Fruit fly (Drosophila melanogaster) whole organism, embryonic: Measurements from ENCODE around the gene CG32379.

Experiments used
- Adf1 ChIP-seq: fragments of 200-800 bp; sonication (Bioruptor generic); IDR thresholded peaks from 2 replicates; pipeline ENCODE4 v1.3.6; 2022; ENCODE audit warnings: missing biosample characterization, missing genetic modification characterization
- Awh ChIP-seq: fragments of 200-800 bp; sonication (Bioruptor generic); IDR thresholded peaks from 2 replicates; pipeline ENCODE4, ENCODE4 v1.3.6; 2022; ENCODE audit warnings: missing biosample characterization, missing genetic modification characterization
- CG10654 ChIP-seq: fragments of 200-800 bp; sonication (Bioruptor generic); optimal IDR thresholded peaks from 2 replicates; lab custom pipeline; 2016; ENCODE audit warnings: missing biosample characterization, missing genetic modification characterization
- CG13775 ChIP-seq: fragments of 200-800 bp; sonication (Bioruptor generic); optimal IDR thresholded peaks from 3 replicates; lab custom pipeline; 2017; ENCODE audit warnings: missing biosample characterization, mild to moderate bottlenecking, missing genetic modification characterization
- CG14860 ChIP-seq: fragments of 200-800 bp; sonication (Bioruptor generic); IDR thresholded peaks from 3 replicates; pipeline ENCODE4 v1.3.6; 2022; ENCODE audit warnings: missing biosample characterization, missing genetic modification characterization; ENCODE audit not compliant: partially characterized antibody
- CG14965 ChIP-seq: fragments of 200-800 bp; sonication (Bioruptor generic); optimal IDR thresholded peaks from 2 replicates; lab custom pipeline; 2016; ENCODE audit warnings: missing biosample characterization, missing genetic modification characterization, borderline replicate concordance
- CG15601 ChIP-seq: fragments of 200-800 bp; sonication (Bioruptor generic); optimal IDR thresholded peaks from 3 replicates; lab custom pipeline; 2019; ENCODE audit warnings: missing biosample characterization, mild to moderate bottlenecking, missing genetic modification characterization, moderate library complexity
- CG16815 ChIP-seq: fragments of 200-800 bp; sonication (Bioruptor generic); optimal IDR thresholded peaks from 3 replicates; lab custom pipeline; 2017; ENCODE audit warnings: missing biosample characterization, mild to moderate bottlenecking, missing genetic modification characterization
- CG17186 ChIP-seq: fragments of 200-800 bp; sonication (Bioruptor generic); optimal IDR thresholded peaks from 3 replicates; lab custom pipeline; 2017; ENCODE audit warnings: missing biosample characterization, missing genetic modification reagents, missing genetic modification characterization
- CG17568 ChIP-seq: fragments of 200-800 bp; sonication (Bioruptor generic); optimal IDR thresholded peaks from 2 replicates; lab custom pipeline; 2018; ENCODE audit warnings: missing biosample characterization, mild to moderate bottlenecking, missing genetic modification characterization, moderate library complexity
- CG17912 ChIP-seq: fragments of 200-800 bp; sonication (Bioruptor generic); optimal IDR thresholded peaks from 2 replicates; lab custom pipeline; 2018; ENCODE audit warnings: missing biosample characterization, mild to moderate bottlenecking, missing genetic modification characterization
- CG18262 ChIP-seq: fragments of 200-800 bp; optimal IDR thresholded peaks from 3 replicates; lab custom pipeline; 2019; ENCODE audit warnings: missing biosample characterization, mild to moderate bottlenecking, missing genetic modification characterization, moderate library complexity
- CG2712 ChIP-seq: fragments of 200-800 bp; optimal IDR thresholded peaks from 3 replicates; lab custom pipeline; 2019; ENCODE audit warnings: missing biosample characterization, mild to moderate bottlenecking, missing genetic modification characterization, moderate library complexity
- CG34376 ChIP-seq: fragments of 200-800 bp; sonication (Bioruptor generic); optimal IDR thresholded peaks from 2 replicates; lab custom pipeline; 2018; ENCODE audit warnings: missing biosample characterization, mild to moderate bottlenecking, missing genetic modification characterization
- CG6654 ChIP-seq: fragments of 200-800 bp; sonication (Bioruptor generic); optimal IDR thresholded peaks from 2 replicates; lab custom pipeline; 2017; ENCODE audit warnings: missing biosample characterization, mild to moderate bottlenecking, missing genetic modification characterization
- CG6813 ChIP-seq: fragments of 200-800 bp; sonication (Bioruptor generic); optimal IDR thresholded peaks from 2 replicates; lab custom pipeline; 2017; ENCODE audit warnings: missing biosample characterization, missing genetic modification characterization, mild to moderate bottlenecking, moderate library complexity, missing genetic modification reagents
- CG7372 ChIP-seq: fragments of 200-800 bp; sonication (Bioruptor generic); IDR thresholded peaks from 2 replicates; pipeline ENCODE4 v1.3.6; 2022; ENCODE audit warnings: missing biosample characterization, missing genetic modification characterization
- CG7745 ChIP-seq: fragments of 200-800 bp; sonication (Bioruptor generic); optimal IDR thresholded peaks from 2 replicates; lab custom pipeline; 2018; ENCODE audit warnings: missing biosample characterization, mild to moderate bottlenecking, missing genetic modification characterization, moderate library complexity
- CG7786 ChIP-seq: fragments of 200-800 bp; sonication (Bioruptor generic); optimal IDR thresholded peaks from 2 replicates; lab custom pipeline; 2016; ENCODE audit warnings: missing biosample characterization, missing genetic modification characterization
- CG7963 ChIP-seq: fragments of 200-800 bp; sonication (Bioruptor generic); IDR thresholded peaks from 3 replicates; pipeline ENCODE4 v1.3.6; 2022; ENCODE audit warnings: missing biosample characterization, missing genetic modification characterization; ENCODE audit not compliant: partially characterized antibody
- CG8765 ChIP-seq: fragments of 200-800 bp; sonication (Bioruptor generic); IDR thresholded peaks from 2 replicates; pipeline ENCODE4 v1.3.6; 2022; ENCODE audit warnings: missing biosample characterization, missing genetic modification characterization
- CG8924 ChIP-seq: fragments of 200-800 bp; optimal IDR thresholded peaks from 3 replicates; lab custom pipeline; 2019; ENCODE audit warnings: missing biosample characterization, mild to moderate bottlenecking, missing genetic modification characterization, moderate library complexity
- Dbx ChIP-seq: fragments of 200-800 bp; sonication (Bioruptor generic); IDR thresholded peaks from 3 replicates; pipeline ENCODE4 v1.3.6; 2022; ENCODE audit warnings: missing biosample characterization, missing genetic modification characterization
- GATAe ChIP-seq: fragments of 200-800 bp; sonication (Bioruptor generic); conservative IDR thresholded peaks from 2 replicates; pipeline ENCODE4 v1.3.6; 2022; ENCODE audit warnings: missing biosample characterization, missing genetic modification characterization
- Gug ChIP-seq: fragments of 200-800 bp; sonication (Bioruptor generic); IDR thresholded peaks from 4 replicates; pipeline ENCODE4 v1.3.6; 2022; ENCODE audit warnings: missing biosample characterization, missing genetic modification characterization
- HLH3B ChIP-seq: fragments of 200-800 bp; sonication (Bioruptor generic); IDR thresholded peaks from 2 replicates; pipeline ENCODE4 v1.3.6; 2022; ENCODE audit warnings: missing biosample characterization, missing genetic modification characterization
- Mad ChIP-seq: fragments of 200-800 bp; sonication (Bioruptor generic); optimal IDR thresholded peaks from 2 replicates; lab custom pipeline; 2016; ENCODE audit warnings: missing biosample characterization, missing genetic modification characterization
- Max ChIP-seq: fragments of 200-800 bp; sonication (Bioruptor generic); optimal IDR thresholded peaks from 2 replicates; lab custom pipeline; 2016; ENCODE audit warnings: missing biosample characterization, mild to moderate bottlenecking, missing genetic modification characterization
- NK7.1 ChIP-seq: fragments of 200-800 bp; sonication (Bioruptor generic); optimal IDR thresholded peaks from 3 replicates; lab custom pipeline; 2016; ENCODE audit warnings: missing biosample characterization, missing genetic modification characterization
- Rx ChIP-seq: fragments of 200-800 bp; sonication (Bioruptor generic); IDR thresholded peaks from 2 replicates; pipeline ENCODE4 v1.3.6; 2022; ENCODE audit warnings: missing biosample characterization, missing genetic modification characterization
- Scr ChIP-seq: fragments of 200-800 bp; sonication (Bioruptor generic); IDR thresholded peaks from 2 replicates; pipeline ENCODE4 v1.3.6; 2022; ENCODE audit warnings: missing biosample characterization, missing genetic modification characterization; ENCODE audit not compliant: partially characterized antibody
- Sox102F ChIP-seq: fragments of 200-800 bp; sonication (Bioruptor generic); optimal IDR thresholded peaks from 2 replicates; lab custom pipeline; 2018; ENCODE audit warnings: missing biosample characterization, mild to moderate bottlenecking, missing genetic modification characterization, moderate library complexity
- Spps ChIP-seq: fragments of 200-800 bp; sonication (Bioruptor generic); optimal IDR thresholded peaks from 2 replicates; lab custom pipeline; 2018; ENCODE audit warnings: missing biosample characterization, mild to moderate bottlenecking, missing genetic modification characterization
- Sry-δ ChIP-seq: fragments of 200-800 bp; sonication (Bioruptor generic); optimal IDR thresholded peaks from 2 replicates; lab custom pipeline; 2016; ENCODE audit warnings: missing biosample characterization, missing genetic modification characterization
- Ssrp ChIP-seq: fragments of 200-800 bp; sonication (Bioruptor generic); optimal IDR thresholded peaks from 2 replicates; lab custom pipeline; 2018; ENCODE audit warnings: missing biosample characterization, mild to moderate bottlenecking, missing genetic modification characterization, moderate library complexity
- Taf1 ChIP-seq: fragments of 200-800 bp; sonication (Bioruptor generic); IDR thresholded peaks from 2 replicates; pipeline ENCODE4 v1.3.6; 2022; ENCODE audit warnings: missing biosample characterization, missing genetic modification characterization
- ase ChIP-seq: fragments of 200-800 bp; sonication (Bioruptor generic); IDR thresholded peaks from 3 replicates; pipeline ENCODE4 v1.3.6; 2022; ENCODE audit warnings: missing biosample characterization, missing genetic modification characterization
- bigmax ChIP-seq: fragments of 200-800 bp; sonication (Bioruptor generic); optimal IDR thresholded peaks from 2 replicates; lab custom pipeline; 2018; ENCODE audit warnings: missing biosample characterization, mild to moderate bottlenecking, missing genetic modification characterization
- cg ChIP-seq: fragments of 200-800 bp; sonication (Bioruptor generic); optimal IDR thresholded peaks from 3 replicates; lab custom pipeline; 2019; ENCODE audit warnings: missing biosample characterization, mild to moderate bottlenecking, missing genetic modification characterization, moderate library complexity
- crp ChIP-seq, 2 experiments: fragments of 200-800 bp; sonication (Bioruptor generic); optimal IDR thresholded peaks; 2 replicates in 1 of 2; 3 replicates in 1 of 2; lab custom pipeline; 2017; ENCODE audit warnings: missing biosample characterization in 2 of 2, missing genetic modification characterization in 2 of 2, mild to moderate bottlenecking in 1 of 2, moderate library complexity in 1 of 2
- disco-r ChIP-seq: fragments of 200-800 bp; sonication (Bioruptor generic); optimal IDR thresholded peaks from 2 replicates; lab custom pipeline; 2016; ENCODE audit warnings: missing biosample characterization, missing genetic modification characterization
- dpn ChIP-seq, 2 experiments: fragments of 200-800 bp; sonication (Bioruptor generic); optimal IDR thresholded peaks; 3 replicates each; lab custom pipeline; 2016; ENCODE audit warnings: missing biosample characterization in 2 of 2, missing genetic modification characterization in 2 of 2
- h ChIP-seq: fragments of >200 bp; optimal IDR thresholded peaks from 2 replicates; lab custom pipeline; 2017
- lola ChIP-seq, 3 experiments: fragments of >200 bp in 2 of 3; fragments of 200-800 bp in 1 of 3; sonication (Bioruptor generic) in 1 of 3; optimal IDR thresholded peaks; 2 replicates each; lab custom pipeline; 2017 to 2019; ENCODE audit warnings: missing biosample characterization in 3 of 3, missing genetic modification characterization in 3 of 3, mild to moderate bottlenecking in 1 of 3, moderate library complexity in 1 of 3
- nom ChIP-seq: fragments of 200-800 bp; sonication (Bioruptor generic); optimal IDR thresholded peaks from 2 replicates; lab custom pipeline; 2017; ENCODE audit warnings: missing biosample characterization, missing genetic modification characterization, mild to moderate bottlenecking, moderate library complexity, missing genetic modification reagents
- sd ChIP-seq: fragments of 200-800 bp; sonication (Bioruptor generic); optimal IDR thresholded peaks from 3 replicates; lab custom pipeline; 2018; ENCODE audit warnings: missing biosample characterization, mild to moderate bottlenecking, missing genetic modification characterization, moderate library complexity
- vfl ChIP-seq: fragments of 200-800 bp; sonication (Bioruptor generic); optimal IDR thresholded peaks from 2 replicates; lab custom pipeline; 2016; ENCODE audit warnings: missing biosample characterization, missing genetic modification characterization
- vvl ChIP-seq: fragments of 200-800 bp; sonication (Bioruptor generic); IDR thresholded peaks from 2 replicates; pipeline ENCODE4 v1.3.6; 2022; ENCODE audit warnings: missing biosample characterization, missing genetic modification characterization

The CG32379 gene

dm6 chr3L:7381359-7381976, 14.7 kb upstream of the CG32379 start, which contains the start of the genes SMSr and smid (continued):
- TF ChIP-seq CG15601 (tag; lab: Kevin White, UChicago) (no peak), Max (peak; percentile 74), Ssrp (peak; percentile 59), CG34376 (GFP tag; lab: Kevin White, UChicago) (peak; percentile 57), GATAe (peak; percentile 39; the same call in 1 of the 2 replicates), CG8765 (GFP tag; lab: Robert Waterston, UW) (peak; percentile 52; the same call in 1 of the 2 replicates), CG6813 (no peak), CG16815 (peak; percentile 19), CG7745 (no peak), CG7372 (GFP tag; lab: Robert Waterston, UW) (peak; percentile 27), Sox102F (no peak), dpn (GFP tag; optimal IDR thresholded peaks at IDR 0.05; lab: Kevin White, UChicago) (peak; percentile 63 to 65), CG6654 (GFP tag; lab: Kevin White, UChicago) (no peak), Sry-δ (GFP tag; lab: Kevin White, UChicago) (peak; percentile 77), HLH3B (0 out of 2 replicates have a peak, but pooled peaks have one; percentile 22), CG17568 (GFP tag; lab: Kevin White, UChicago) (no peak), disco-r (no peak), Adf1 (GFP tag; lab: Robert Waterston, UW) (peak; percentile 43), CG18262 (tag; lab: Kevin White, UChicago) (peak; percentile 67), CG8924 (tag; lab: Kevin White, UChicago) (peak; percentile 68), Rx (0 out of 2 replicates have a peak, but pooled peaks have one; percentile 10), CG7963 (peak; percentile 62; the same call in 2 of the 3 replicates), vvl (GFP tag; lab: Robert Waterston, UW) (peak; percentile 23; the same call in 1 of the 2 replicates), Scr (peak; percentile 92), h (lab: Kevin White, UChicago) (no peak), CG17912 (GFP tag; lab: Kevin White, UChicago) (no peak), lola (GFP tag; optimal IDR thresholded peaks at IDR 0.05; lab: Kevin White, UChicago) (peak in 2 of 3 experiments; percentile 61 to 65), CG7786 (GFP tag; lab: Kevin White, UChicago) (peak; percentile 33), Taf1 (GFP tag; lab: Robert Waterston, UW) (no peak; the same call in 1 of the 2 replicates), sd (peak; percentile 68), CG2712 (tag; lab: Kevin White, UChicago) (peak; percentile 76), CG14860 (peak; percentile 90), crp (GFP tag; optimal IDR thresholded peaks at IDR 0.05; lab: Kevin White, UChicago) (peak; percentile 83 to 99), Mad (GFP tag; lab: Kevin White, UChicago) (peak; percentile 79), Awh (GFP tag; lab: Robert Waterston, UW) (no peak), ase (GFP tag; lab: Robert Waterston, UW) (0 out of 3 replicates have a peak, but pooled peaks have one; percentile 42), Spps (peak; percentile 8), CG17186 (GFP tag; lab: Kevin White, UChicago) (peak; percentile 9), CG14965 (GFP tag; lab: Kevin White, UChicago) (no peak), vfl (GFP tag; lab: Kevin White, UChicago) (peak; percentile 42), nom (GFP tag; lab: Kevin White, UChicago) (peak; percentile 38), Dbx (GFP tag; lab: Robert Waterston, UW) (0 out of 3 replicates have a peak, but pooled peaks have one; percentile 58), CG13775 (GFP tag; lab: Kevin White, UChicago) (peak; percentile 78), Gug (peak; percentile 18; the same call in 1 of the 4 replicates), bigmax (GFP tag; lab: Kevin White, UChicago) (peak; percentile 25), NK7.1 (no peak), CG10654 (GFP tag; lab: Kevin White, UChicago) (peak; percentile 38), cg (GFP tag; lab: Kevin White, UChicago) (no peak)
